Fruit fly (Drosophila melanogaster): ENCODE results near the gene ear.

ear gene

DNA sequence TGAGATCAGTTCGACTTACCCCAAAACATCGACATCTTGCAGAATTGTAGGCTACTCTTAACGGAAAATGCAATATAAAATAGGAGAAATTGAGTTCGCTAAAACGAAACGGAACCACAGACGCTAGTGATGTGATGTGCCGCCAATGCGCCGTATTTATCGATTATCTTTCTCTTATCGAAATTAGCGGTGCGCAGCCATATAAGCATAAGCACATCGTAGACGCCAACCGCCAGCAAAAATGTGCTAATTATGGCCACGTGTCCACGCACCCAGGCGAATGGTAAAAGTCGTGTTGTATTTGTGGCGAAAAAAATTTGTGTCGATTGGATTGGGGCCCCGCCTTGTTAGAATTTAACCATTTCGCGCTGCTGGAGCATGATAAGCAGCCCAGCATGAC, 12.4 kb downstream of the ear start, which contains the start of the genes Fkbp39 and Cyfip (continued):
- no peak for TF ChIP-seq gem (tag; optimal IDR thresholded peaks at IDR 0.05)
- no peak for TF ChIP-seq CG43689 (GFP tag; IDR thresholded peaks at IDR 0.05)
- peak; percentile 20 for TF ChIP-seq CG9817 (tag; optimal IDR thresholded peaks at IDR 0.05)
- peak; percentile 71 for TF ChIP-seq Dp (GFP tag; optimal IDR thresholded peaks at IDR 0.05)
- peak; percentile 47 for TF ChIP-seq fu2 (GFP tag; optimal IDR thresholded peaks at IDR 0.05)
- peak; percentile 83 for TF ChIP-seq phol (tag; optimal IDR thresholded peaks at IDR 0.05)
- no peak for TF ChIP-seq pan (optimal IDR thresholded peaks at IDR 0.05)
- TF ChIP-seq pan (GFP tag; optimal IDR thresholded peaks at IDR 0.05 in 1 of 2, IDR thresholded peaks at IDR 0.05 in 1 of 2): peak in 1 of 2 experiments; percentile 54
- TF ChIP-seq CG1602 (GFP tag; optimal IDR thresholded peaks at IDR 0.05): no peak
- TF ChIP-seq CG9797 (GFP tag; optimal IDR thresholded peaks at IDR 0.05): peak; percentile 87
- no peak for TF ChIP-seq hth (optimal IDR thresholded peaks at IDR 0.05)
- no peak for TF ChIP-seq Ssrp (tag; optimal IDR thresholded peaks at IDR 0.05)
- no peak for TF ChIP-seq gsb (GFP tag; IDR thresholded peaks at IDR 0.05)
- no peak for TF ChIP-seq psq (GFP tag; optimal IDR thresholded peaks at IDR 0.05)
- peak; percentile 53 for TF ChIP-seq CG15601 (tag; optimal IDR thresholded peaks at IDR 0.05)
- no peak for TF ChIP-seq CG12071 (GFP tag; optimal IDR thresholded peaks at IDR 0.05)
- no peak for TF ChIP-seq CG15479 (GFP tag; optimal IDR thresholded peaks at IDR 0.05)
- TF ChIP-seq CG13424 (tag; optimal IDR thresholded peaks at IDR 0.05): peak; percentile 26
- no peak for TF ChIP-seq CG5245 (GFP tag; optimal IDR thresholded peaks at IDR 0.05)
- TF ChIP-seq Neu2 (GFP tag; optimal IDR thresholded peaks at IDR 0.05; ENCODE audit: borderline replicate concordance): no peak
- no peak for TF ChIP-seq disco-r (GFP tag; optimal IDR thresholded peaks at IDR 0.05)
- TF ChIP-seq jigr1 (GFP tag; IDR thresholded peaks at IDR 0.05): no peak
- peak; percentile 98 for TF ChIP-seq gfzf (GFP tag; optimal IDR thresholded peaks at IDR 0.05)
- no peak for TF ChIP-seq CG8290 (GFP tag; optimal IDR thresholded peaks at IDR 0.05)
- no peak for TF ChIP-seq CG8290 (tag; optimal IDR thresholded peaks at IDR 0.05)
- TF ChIP-seq dmrt11E (tag; optimal IDR thresholded peaks at IDR 0.05): no peak
- TF ChIP-seq shn (GFP tag; optimal IDR thresholded peaks at IDR 0.05): peak; percentile 49
- peak; percentile 30 to 90 for TF ChIP-seq Pdp1 (GFP tag; optimal IDR thresholded peaks at IDR 0.05)
- TF ChIP-seq CG17328 (GFP tag; IDR thresholded peaks at IDR 0.05): peak; percentile 24; the same call in 1 of the 2 replicates
- no peak for TF ChIP-seq CG8089 (GFP tag; optimal IDR thresholded peaks at IDR 0.05)
- no peak for TF ChIP-seq CG11398 (GFP tag; optimal IDR thresholded peaks at IDR 0.05)
- no peak for TF ChIP-seq hkb (optimal IDR thresholded peaks at IDR 0.05)
- 0 out of 2 replicates have a peak, but pooled peaks have one; percentile 13 for TF ChIP-seq hkb (GFP tag; IDR thresholded peaks at IDR 0.05)
- peak; percentile 34 for TF ChIP-seq CG10366 (GFP tag; IDR thresholded peaks at IDR 0.05)
- TF ChIP-seq cas (GFP tag; IDR thresholded peaks at IDR 0.05): no peak; the same call in 1 of the 2 replicates
- TF ChIP-seq CG13894 (tag; optimal IDR thresholded peaks at IDR 0.05): no peak
- no peak for TF ChIP-seq CG18476 (GFP tag; optimal IDR thresholded peaks at IDR 0.05)
- peak; percentile 43; the same call in 1 of the 2 replicates for TF ChIP-seq CG6272 (GFP tag; IDR thresholded peaks at IDR 0.05)
- 0 out of 3 replicates have a peak, but pooled peaks have one; percentile 21 for TF ChIP-seq dysf (GFP tag; IDR thresholded peaks at IDR 0.05)
- no peak for TF ChIP-seq tgo (GFP tag; IDR thresholded peaks at IDR 0.05)
- no peak for TF ChIP-seq CG31388 (GFP tag; optimal IDR thresholded peaks at IDR 0.05)
- TF ChIP-seq corto (GFP tag; optimal IDR thresholded peaks at IDR 0.05): no peak
- no peak for TF ChIP-seq CG9215 (GFP tag; IDR thresholded peaks at IDR 0.05)
- no peak for TF ChIP-seq CG10321 (GFP tag; IDR thresholded peaks at IDR 0.05)
- no peak for TF ChIP-seq CG5953 (GFP tag; IDR thresholded peaks at IDR 0.05)
- no peak for TF ChIP-seq CG8765 (GFP tag; IDR thresholded peaks at IDR 0.05)
- no peak for TF ChIP-seq stc (GFP tag; IDR thresholded peaks at IDR 0.05)
- peak; percentile 44 for TF ChIP-seq CG9609 (GFP tag; optimal IDR thresholded peaks at IDR 0.05)
- peak; percentile 91 for TF ChIP-seq sens (GFP tag)
- no peak for TF ChIP-seq D19B (GFP tag; optimal IDR thresholded peaks at IDR 0.05)
- TF ChIP-seq slbo (GFP tag; IDR thresholded peaks at IDR 0.05): peak; percentile 76
- TF ChIP-seq cato (GFP tag; optimal IDR thresholded peaks at IDR 0.05; ENCODE audit: borderline replicate concordance): no peak
- no peak for TF ChIP-seq zfh1 (GFP tag; IDR thresholded peaks at IDR 0.05)
